Worm (Caenorhabditis elegans): ENCODE results near the gene F28C6.10.

F28C6.10 gene

DNA sequence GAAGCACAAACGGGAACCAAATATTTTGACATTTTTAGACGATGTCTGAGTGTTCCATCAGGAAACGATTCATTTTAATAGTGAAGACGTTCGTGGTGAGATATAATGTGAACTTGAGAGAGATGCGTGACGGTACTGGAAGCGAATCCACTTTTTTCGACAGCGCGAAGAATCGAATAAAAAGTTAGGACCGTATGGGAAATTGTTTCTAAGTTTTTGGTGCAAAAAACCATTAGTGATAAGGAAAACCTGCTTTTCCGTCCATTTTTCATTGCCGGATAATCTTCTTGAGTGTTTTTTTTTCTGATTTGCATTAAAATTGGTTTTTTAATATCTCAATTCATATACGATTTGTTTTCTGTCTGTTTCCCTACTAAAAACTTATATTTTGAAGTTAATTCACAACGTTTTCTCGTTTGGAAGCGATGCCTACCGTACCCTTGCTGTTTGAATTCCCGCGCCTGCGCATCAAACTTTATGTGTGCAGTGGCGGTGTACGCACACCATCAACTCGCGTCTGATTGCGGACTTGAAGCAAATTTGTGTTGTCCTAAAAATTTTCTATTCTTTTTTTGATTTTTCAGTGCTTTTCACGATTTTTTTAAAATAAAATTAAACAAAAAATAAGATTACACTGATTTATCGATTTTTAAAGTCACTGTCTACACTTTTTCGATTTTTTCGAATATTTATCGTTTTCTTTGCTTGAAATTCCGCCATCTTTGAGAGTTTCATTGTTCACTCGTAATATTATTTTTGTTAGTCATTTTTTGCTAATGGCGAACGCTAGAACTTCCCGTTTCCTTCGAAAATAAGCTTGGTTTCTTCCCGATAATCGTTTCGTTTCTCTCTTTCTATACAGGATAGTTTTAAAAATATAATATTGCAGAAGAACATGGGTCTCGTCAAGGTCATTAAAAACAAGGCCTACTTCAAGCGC lies 38.5 kb upstream of the F28C6.10 start, which contains the start of the genes col-38 and rpl-5:
TSS of gene col-38 (minus strand) at position 51 of the 940 bp plus-strand sequence.
TSS of gene rpl-5 (plus strand) at position 890 of the 940 bp plus-strand sequence.
- TF ChIP-seq hmbx-1 (tag; optimal IDR thresholded peaks at IDR 0.05) (no peak), ceh-13 (GFP tag; optimal IDR thresholded peaks at IDR 0.05) (no peak), scrt-1 (GFP tag; IDR thresholded peaks at IDR 0.05) (no peak), ets-7 (tag; optimal IDR thresholded peaks at IDR 0.05) (no peak), pes-1 (GFP tag; IDR thresholded peaks at IDR 0.05) (no peak), ceh-36 (tag; optimal IDR thresholded peaks at IDR 0.05) (no peak), tbx-11 (GFP tag; IDR thresholded peaks at IDR 0.05) (no peak), flt-1 (GFP tag; IDR thresholded peaks at IDR 0.05) (peak; percentile 38; the same call in 1 of the 2 replicates), B0310.2 (tag; optimal IDR thresholded peaks at IDR 0.05) (no peak), ama-1 (optimal IDR thresholded peaks at IDR 0.05) (no peak), hmg-4 (GFP tag; optimal IDR thresholded peaks at IDR 0.05) (peak; percentile 39), F13C5.2 (tag; optimal IDR thresholded peaks at IDR 0.05) (peak; percentile 73), tbx-37 (GFP tag; conservative IDR thresholded peaks at IDR 0.05) (no peak), sea-1 (GFP tag; conservative IDR thresholded peaks at IDR 0.05) (no peak), hnd-1 (tag; optimal IDR thresholded peaks at IDR 0.05) (no peak), tra-4 (tag; optimal IDR thresholded peaks at IDR 0.05) (no peak), aly-1 (tag; optimal IDR thresholded peaks at IDR 0.05) (no peak)

DNA sequence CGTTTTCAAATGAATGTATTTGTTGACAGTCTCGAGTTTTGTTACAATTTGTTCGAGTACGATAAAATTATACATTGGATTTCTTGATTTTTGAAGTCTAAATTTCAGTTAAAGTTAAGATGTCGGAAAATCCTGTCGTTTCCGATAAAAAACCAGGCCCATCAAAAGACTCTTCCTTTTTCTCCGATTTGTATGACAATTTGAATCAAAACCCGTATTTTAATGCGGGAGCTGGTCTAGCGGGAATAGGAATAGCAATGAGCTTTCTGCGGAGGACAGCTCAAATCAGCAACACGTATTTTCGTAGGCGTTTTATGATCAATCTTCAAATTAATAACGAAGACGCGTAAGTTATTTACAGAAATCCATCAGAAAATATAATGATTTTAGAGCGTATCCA lies 36.8 kb upstream of the F28C6.10 start, which contains the start of gene bcs-1:
TSS of gene bcs-1 (plus strand) at position 109 of the 400 bp plus-strand sequence.
- no peak for TF ChIP-seq tbx-11 (GFP tag; IDR thresholded peaks at IDR 0.05)
- TF ChIP-seq hmbx-1 (tag; optimal IDR thresholded peaks at IDR 0.05): no peak
- no peak for TF ChIP-seq pes-1 (GFP tag; IDR thresholded peaks at IDR 0.05)
- no peak for TF ChIP-seq tra-4 (tag; optimal IDR thresholded peaks at IDR 0.05)
- no peak for TF ChIP-seq F13C5.2 (tag; optimal IDR thresholded peaks at IDR 0.05)
- TF ChIP-seq ceh-36 (tag; optimal IDR thresholded peaks at IDR 0.05): no peak
- no peak for TF ChIP-seq ets-7 (tag; optimal IDR thresholded peaks at IDR 0.05)
- no peak for TF ChIP-seq flt-1 (GFP tag; IDR thresholded peaks at IDR 0.05)
- TF ChIP-seq aly-1 (tag; optimal IDR thresholded peaks at IDR 0.05): no peak
- TF ChIP-seq hnd-1 (tag; optimal IDR thresholded peaks at IDR 0.05): no peak
- no peak for TF ChIP-seq B0310.2 (tag; optimal IDR thresholded peaks at IDR 0.05)
- TF ChIP-seq sea-1 (GFP tag; conservative IDR thresholded peaks at IDR 0.05): no peak
- TF ChIP-seq ama-1 (optimal IDR thresholded peaks at IDR 0.05): no peak
- TF ChIP-seq hmg-4 (GFP tag; optimal IDR thresholded peaks at IDR 0.05): no peak
- TF ChIP-seq scrt-1 (GFP tag; IDR thresholded peaks at IDR 0.05): no peak
- TF ChIP-seq tbx-37 (GFP tag; conservative IDR thresholded peaks at IDR 0.05): no peak
- no peak for TF ChIP-seq ceh-13 (GFP tag; optimal IDR thresholded peaks at IDR 0.05)

DNA sequence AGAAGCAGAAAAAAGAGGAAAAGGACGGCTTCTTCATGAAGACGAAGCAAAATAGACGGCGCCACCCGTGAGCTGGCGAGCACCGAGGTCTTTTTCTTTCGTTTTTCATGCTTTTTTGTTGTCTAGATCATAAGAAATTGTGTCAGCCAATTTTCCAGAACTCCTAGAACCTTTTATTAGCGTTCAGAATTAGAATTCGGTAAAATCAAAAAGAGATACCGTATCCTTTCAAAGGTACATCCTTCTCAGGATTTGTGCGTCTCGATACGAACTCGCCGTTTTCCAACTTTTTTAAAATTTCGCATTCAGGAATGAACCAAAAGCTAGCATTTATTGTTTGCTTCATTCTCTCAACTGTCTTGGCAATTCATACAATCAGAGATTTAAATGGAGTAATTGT lies 34.7 kb upstream of the F28C6.10 start, which contains the start of gene F54C9.7:
TSS of gene F54C9.7 (plus strand) at position 301 of the 400 bp plus-strand sequence.
- TF ChIP-seq sea-1 (GFP tag; conservative IDR thresholded peaks at IDR 0.05) (no peak), B0310.2 (tag; optimal IDR thresholded peaks at IDR 0.05) (no peak), tbx-11 (GFP tag; IDR thresholded peaks at IDR 0.05) (no peak), tra-4 (tag; optimal IDR thresholded peaks at IDR 0.05) (no peak), F13C5.2 (tag; optimal IDR thresholded peaks at IDR 0.05) (no peak), scrt-1 (GFP tag; IDR thresholded peaks at IDR 0.05) (no peak)

DNA sequence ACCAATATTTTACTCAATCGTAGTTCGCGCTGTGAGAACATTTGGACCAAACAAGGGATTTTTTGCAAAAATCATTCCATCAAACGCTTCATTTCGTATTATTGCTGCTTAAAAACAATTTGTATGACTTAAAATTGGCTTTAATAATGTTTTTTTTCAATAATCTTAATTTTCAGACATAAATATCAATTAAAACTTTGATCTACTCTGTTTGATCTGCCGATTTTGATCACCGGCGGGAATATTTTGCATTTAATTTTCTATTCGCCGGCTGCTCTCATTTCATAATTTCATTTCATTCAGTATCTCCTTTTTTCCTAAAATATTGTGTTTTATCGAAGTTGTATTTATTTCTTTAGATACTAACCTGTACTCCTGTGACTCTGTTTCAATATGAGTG lies 32.6 kb upstream of the F28C6.10 start, which contains the start of gene puf-5:
TSS of gene puf-5 (plus strand) at position 358 of the 400 bp plus-strand sequence.
- TF ChIP-seq pes-1 (GFP tag; IDR thresholded peaks at IDR 0.05): no peak
- no peak for TF ChIP-seq ceh-36 (tag; optimal IDR thresholded peaks at IDR 0.05)
- TF ChIP-seq hmbx-1 (tag; optimal IDR thresholded peaks at IDR 0.05): no peak
- TF ChIP-seq ama-1 (optimal IDR thresholded peaks at IDR 0.05): no peak
- no peak for TF ChIP-seq hmg-4 (GFP tag; optimal IDR thresholded peaks at IDR 0.05)
- TF ChIP-seq B0310.2 (tag; optimal IDR thresholded peaks at IDR 0.05): no peak
- no peak for TF ChIP-seq F13C5.2 (tag; optimal IDR thresholded peaks at IDR 0.05)
- no peak for TF ChIP-seq scrt-1 (GFP tag; IDR thresholded peaks at IDR 0.05)
- TF ChIP-seq flt-1 (GFP tag; IDR thresholded peaks at IDR 0.05): no peak
- no peak for TF ChIP-seq tra-4 (tag; optimal IDR thresholded peaks at IDR 0.05)

ce11 chrII:8577509-8578099 lies 30.2 kb upstream of the F28C6.10 start, which contains the start of gene F54C9.9:
F54C9.9 (plus strand) TSS chrII:8578049.
- TF ChIP-seq F13C5.2 (tag; optimal IDR thresholded peaks at IDR 0.05) (no peak), scrt-1 (GFP tag; IDR thresholded peaks at IDR 0.05) (no peak)

DNA sequence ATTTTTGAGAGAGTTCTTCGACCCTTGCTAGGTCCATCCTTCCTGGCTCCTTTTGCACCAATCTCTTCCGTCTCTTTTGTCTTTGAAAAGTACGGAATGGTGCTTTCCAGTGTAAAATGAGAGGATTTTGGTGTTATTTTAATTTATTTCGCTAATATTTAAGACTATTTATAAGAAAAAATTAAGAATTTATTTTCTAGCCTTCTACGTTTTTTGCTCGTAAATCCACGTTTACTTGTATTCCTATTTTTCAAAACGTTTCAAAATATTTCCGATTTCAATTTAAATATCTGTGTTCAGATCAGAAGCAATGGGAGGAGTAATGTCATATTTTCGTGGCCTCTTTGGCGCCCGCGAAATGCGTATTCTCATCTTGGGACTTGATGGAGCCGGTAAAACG lies 26.1 kb upstream of the F28C6.10 start, which contains the start of gene arl-1:
TSS of gene arl-1 (plus strand) at position 301 of the 400 bp plus-strand sequence.
- no peak for TF ChIP-seq hnd-1 (tag; optimal IDR thresholded peaks at IDR 0.05)
- TF ChIP-seq B0310.2 (tag; optimal IDR thresholded peaks at IDR 0.05): no peak
- no peak for TF ChIP-seq tbx-37 (GFP tag; conservative IDR thresholded peaks at IDR 0.05)
- TF ChIP-seq ama-1 (optimal IDR thresholded peaks at IDR 0.05): no peak
- no peak for TF ChIP-seq ceh-36 (tag; optimal IDR thresholded peaks at IDR 0.05)
- TF ChIP-seq ets-7 (tag; optimal IDR thresholded peaks at IDR 0.05): no peak
- TF ChIP-seq F13C5.2 (tag; optimal IDR thresholded peaks at IDR 0.05): no peak
- no peak for TF ChIP-seq hmg-4 (GFP tag; optimal IDR thresholded peaks at IDR 0.05)
- TF ChIP-seq tra-4 (tag; optimal IDR thresholded peaks at IDR 0.05): no peak
- no peak for TF ChIP-seq ceh-13 (GFP tag; optimal IDR thresholded peaks at IDR 0.05)

ce11 chrII:8583035-8583434 lies 24.7 kb upstream of the F28C6.10 start:
- TF ChIP-seq B0310.2 (tag; optimal IDR thresholded peaks at IDR 0.05): no peak
- no peak for TF ChIP-seq ceh-13 (GFP tag; optimal IDR thresholded peaks at IDR 0.05)
- TF ChIP-seq ama-1 (optimal IDR thresholded peaks at IDR 0.05): peak; percentile 54
- TF ChIP-seq hmbx-1 (tag; optimal IDR thresholded peaks at IDR 0.05): no peak

All from whole organism, early embryonic.